Fruit fly (Drosophila melanogaster) whole organism, embryonic: ENCODE measurements around the gene Mpcp2.

Source experiments
- CG12744 ChIP-seq: fragments of 200-800 bp; sonication (Bioruptor generic); optimal IDR thresholded peaks from 2 replicates; lab custom pipeline; 2016; ENCODE audit warnings: missing biosample characterization, missing genetic modification characterization
- CG13775 ChIP-seq: fragments of 200-800 bp; sonication (Bioruptor generic); optimal IDR thresholded peaks from 3 replicates; lab custom pipeline; 2017; ENCODE audit warnings: missing biosample characterization, mild to moderate bottlenecking, missing genetic modification characterization
- CG5180 ChIP-seq: fragments of 200-800 bp; sonication (Bioruptor generic); optimal IDR thresholded peaks from 3 replicates; lab custom pipeline; 2017; ENCODE audit warnings: missing biosample characterization, missing genetic modification characterization, mild to moderate bottlenecking, moderate library complexity, missing genetic modification reagents
- CG7357 ChIP-seq: fragments of 200-800 bp; sonication (Bioruptor generic); IDR thresholded peaks from 3 replicates; pipeline ENCODE4 v1.3.6; 2022; ENCODE audit warnings: missing biosample characterization, missing genetic modification characterization
- CG9876 ChIP-seq: fragments of 200-800 bp; sonication (Bioruptor generic); optimal IDR thresholded peaks from 2 replicates; lab custom pipeline; 2016; ENCODE audit warnings: missing biosample characterization, missing genetic modification characterization
- Gug ChIP-seq: fragments of 200-800 bp; sonication (Bioruptor generic); IDR thresholded peaks from 4 replicates; pipeline ENCODE4 v1.3.6; 2022; ENCODE audit warnings: missing biosample characterization, missing genetic modification characterization
- Hr78 ChIP-seq, 2 experiments: fragments of 200-800 bp in 1 of 2; fragments of >200 bp in 1 of 2; sonication (Bioruptor generic) in 1 of 2; optimal IDR thresholded peaks; 2 replicates each; lab custom pipeline; 2017 to 2019; ENCODE audit warnings: missing biosample characterization in 2 of 2, missing genetic modification characterization in 2 of 2, mild to moderate bottlenecking in 1 of 2, moderate library complexity in 1 of 2
- Myb ChIP-seq: fragments of 200-800 bp; sonication (Bioruptor generic); optimal IDR thresholded peaks from 2 replicates; lab custom pipeline; 2016; ENCODE audit warnings: missing biosample characterization, missing genetic modification characterization
- dati ChIP-seq: fragments of 200-800 bp; sonication (Bioruptor generic); IDR thresholded peaks from 2 replicates; pipeline ENCODE4 v1.3.6; 2022; ENCODE audit warnings: missing biosample characterization, missing genetic modification characterization
- klu ChIP-seq: fragments of 200-800 bp; sonication (Bioruptor generic); IDR thresholded peaks from 2 replicates; pipeline ENCODE4 v1.3.6; 2022; ENCODE audit warnings: missing biosample characterization, missing genetic modification characterization
- lilli ChIP-seq: fragments of 200-800 bp; sonication (Bioruptor generic); optimal IDR thresholded peaks from 3 replicates; lab custom pipeline; 2016; ENCODE audit warnings: missing biosample characterization, missing genetic modification characterization
- sob ChIP-seq: fragments of 200-800 bp; sonication (Bioruptor generic); IDR thresholded peaks from 2 replicates; pipeline ENCODE4 v1.3.6; 2022; ENCODE audit warnings: missing biosample characterization, missing genetic modification characterization
- usp ChIP-seq: fragments of >200 bp; optimal IDR thresholded peaks from 2 replicates; lab custom pipeline; 2017; ENCODE audit warnings: missing biosample characterization, missing genetic modification characterization
- zfh1 ChIP-seq: fragments of 200-800 bp; sonication (Bioruptor generic); IDR thresholded peaks from 3 replicates; pipeline ENCODE4 v1.3.6; 2022; ENCODE audit warnings: missing biosample characterization, missing genetic modification characterization

DNA sequence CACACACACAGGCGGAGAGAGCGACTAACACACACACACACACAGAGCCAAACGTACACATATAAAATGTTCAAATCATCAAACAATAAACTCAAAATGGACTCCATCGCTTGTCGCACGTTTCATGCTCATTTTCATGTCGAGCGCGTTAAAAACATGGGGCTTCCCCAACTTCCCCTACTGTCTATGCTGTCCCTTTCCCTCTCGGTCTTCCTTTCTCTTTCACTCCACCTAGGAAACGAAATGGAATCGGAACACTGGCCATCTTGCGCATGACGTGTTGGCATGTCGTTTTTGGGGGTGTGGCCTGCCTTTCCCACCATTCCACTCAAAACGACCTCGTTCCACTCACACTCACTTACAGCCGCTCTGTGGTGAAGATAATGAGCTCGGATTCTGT, 41.4 kb downstream of the Mpcp2 start:
- TF ChIP-seq CG7357 (GFP tag; lab: Robert Waterston, UW), result no peak
- TF ChIP-seq zfh1 (GFP tag; lab: Robert Waterston, UW), result no peak
- TF ChIP-seq CG5180, result no peak
- no peak for TF ChIP-seq dati
- no peak for TF ChIP-seq CG13775
- no peak for TF ChIP-seq Gug (GFP tag; lab: Robert Waterston, UW)
- no peak for TF ChIP-seq Myb (GFP tag; lab: Kevin White, UChicago)
- no peak for TF ChIP-seq lilli
- TF ChIP-seq sob (GFP tag; lab: Robert Waterston, UW), result no peak
- TF ChIP-seq CG9876 (GFP tag; lab: Kevin White, UChicago), result no peak
- no peak for TF ChIP-seq Hr78 (GFP tag; optimal IDR thresholded peaks at IDR 0.05; lab: Kevin White, UChicago)
- no peak for TF ChIP-seq klu (GFP tag; lab: Robert Waterston, UW)
- no peak for TF ChIP-seq usp (GFP tag; lab: Kevin White, UChicago)
- no peak for TF ChIP-seq CG12744 (GFP tag; lab: Kevin White, UChicago)
